Fruit fly (Drosophila melanogaster): ENCODE data around the gene CG18530.

dm6 chr3R:12624913-12625312, 8.2 kb upstream of the CG18530 start:
- no peak for TF ChIP-seq abd-A (tag; optimal IDR thresholded peaks at IDR 0.05)
- no peak for TF ChIP-seq HLHmδ (GFP tag; optimal IDR thresholded peaks at IDR 0.05)
- TF ChIP-seq CG10462 (GFP tag; optimal IDR thresholded peaks at IDR 0.05) = no peak
- TF ChIP-seq psq (GFP tag; optimal IDR thresholded peaks at IDR 0.05) = no peak
- no peak for TF ChIP-seq seq (GFP tag; IDR thresholded peaks at IDR 0.05)
- TF ChIP-seq CG7271 (tag; optimal IDR thresholded peaks at IDR 0.05) = no peak
- TF ChIP-seq Spps (tag; optimal IDR thresholded peaks at IDR 0.05) = no peak
- TF ChIP-seq Dp (GFP tag; optimal IDR thresholded peaks at IDR 0.05) = no peak

Data from whole organism, embryonic.